Fruit fly (Drosophila melanogaster): Measurements from ENCODE around the gene CG32270.

CG32270 gene

DNA sequence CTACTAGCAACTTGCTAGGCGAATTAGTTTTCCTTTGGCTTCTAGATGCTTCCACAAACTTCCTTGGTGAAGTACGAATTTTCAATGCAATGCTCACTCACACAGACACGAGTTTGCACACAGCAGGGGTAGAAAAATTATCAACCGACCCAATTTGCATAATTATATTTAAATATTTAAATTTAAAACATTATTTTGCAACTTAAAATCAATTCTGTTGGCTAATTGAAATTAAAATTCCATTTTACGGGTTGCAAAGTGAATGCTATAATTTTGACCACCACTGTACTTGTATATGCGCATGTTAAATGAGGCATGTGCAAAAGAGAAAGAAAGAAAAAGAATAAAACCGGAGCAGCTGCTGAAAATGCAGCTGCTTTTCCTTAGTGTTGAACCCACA, 14.7 kb downstream of the CG32270 start (continued):
- TF ChIP-seq CG11560 (tag; IDR thresholded peaks at IDR 0.05) = peak; percentile 68; the same call in 2 of the 3 replicates
- TF ChIP-seq Gsc (GFP tag; IDR thresholded peaks at IDR 0.05) = peak; percentile 86
- peak; percentile 93 for TF ChIP-seq CG10959 (GFP tag; IDR thresholded peaks at IDR 0.05)
- peak; percentile 93 for TF ChIP-seq Dek (tag; optimal IDR thresholded peaks at IDR 0.05)
- peak; percentile 79; the same call in 2 of the 3 replicates for TF ChIP-seq C15 (GFP tag; IDR thresholded peaks at IDR 0.05)
- TF ChIP-seq CG3065 (GFP tag; optimal IDR thresholded peaks at IDR 0.05) = peak; percentile 63
- TF ChIP-seq CG10366 (GFP tag; IDR thresholded peaks at IDR 0.05) = peak; percentile 94
- peak; percentile 93 for TF ChIP-seq Sox100B (GFP tag; optimal IDR thresholded peaks at IDR 0.05)
- TF ChIP-seq gfzf (GFP tag; optimal IDR thresholded peaks at IDR 0.05) = no peak
- TF ChIP-seq Kr (GFP tag; optimal IDR thresholded peaks at IDR 0.05) = no peak
- TF ChIP-seq Opbp (GFP tag; IDR thresholded peaks at IDR 0.05; ENCODE audit: partially characterized antibody) = no peak
- peak; percentile 94 for TF ChIP-seq caup (GFP tag; optimal IDR thresholded peaks at IDR 0.05; ENCODE audit: severe bottlenecking)
- peak; percentile 77 for TF ChIP-seq Fer2 (tag; optimal IDR thresholded peaks at IDR 0.05)
- no peak for TF ChIP-seq zf30C (GFP tag; optimal IDR thresholded peaks at IDR 0.05)
- peak; percentile 95 for TF ChIP-seq gcm (GFP tag; optimal IDR thresholded peaks at IDR 0.05)
- peak; percentile 95 for TF ChIP-seq zfh1 (GFP tag; IDR thresholded peaks at IDR 0.05)
- peak; percentile 93 for TF ChIP-seq CG5953 (GFP tag; IDR thresholded peaks at IDR 0.05)
- no peak for TF ChIP-seq Lpt (GFP tag; optimal IDR thresholded peaks at IDR 0.05)
- peak; percentile 91 for TF ChIP-seq ttk (GFP tag; IDR thresholded peaks at IDR 0.05)
- TF ChIP-seq bab2 (GFP tag; optimal IDR thresholded peaks at IDR 0.05) = peak; percentile 79
- peak; percentile 3 for TF ChIP-seq CG12744 (GFP tag; optimal IDR thresholded peaks at IDR 0.05)
- no peak for TF ChIP-seq pros (GFP tag; optimal IDR thresholded peaks at IDR 0.05)
- TF ChIP-seq Dfd (GFP tag; optimal IDR thresholded peaks at IDR 0.05) = no peak
- TF ChIP-seq Xrp1 (GFP tag; IDR thresholded peaks at IDR 0.05) = peak; percentile 97
- peak; percentile 94 for TF ChIP-seq CG6813 (GFP tag; optimal IDR thresholded peaks at IDR 0.05)
- peak; percentile 75 for TF ChIP-seq TFAM (GFP tag; optimal IDR thresholded peaks at IDR 0.05)
- TF ChIP-seq Myb (GFP tag; optimal IDR thresholded peaks at IDR 0.05) = peak; percentile 32
- peak; percentile 50 for TF ChIP-seq CG1792 (GFP tag; optimal IDR thresholded peaks at IDR 0.05)
- no peak for TF ChIP-seq amos (GFP tag; IDR thresholded peaks at IDR 0.05; ENCODE audit: partially characterized antibody)
- peak; percentile 92 for TF ChIP-seq CG7271 (tag; optimal IDR thresholded peaks at IDR 0.05)
- TF ChIP-seq CG6689 (GFP tag; IDR thresholded peaks at IDR 0.05) = peak; percentile 94
- TF ChIP-seq Hmx (GFP tag; optimal IDR thresholded peaks at IDR 0.05) = no peak
- no peak for TF ChIP-seq her (GFP tag; optimal IDR thresholded peaks at IDR 0.05)
- peak; percentile 89 for TF ChIP-seq Hr3 (GFP tag; optimal IDR thresholded peaks at IDR 0.05)
- TF ChIP-seq CG16813 (GFP tag; IDR thresholded peaks at IDR 0.05; ENCODE audit: partially characterized antibody) = no peak
- peak; percentile 77 for TF ChIP-seq CG8281 (tag; optimal IDR thresholded peaks at IDR 0.05)
- peak; percentile 90 for TF ChIP-seq ap (GFP tag; IDR thresholded peaks at IDR 0.05)
- peak; percentile 96 for TF ChIP-seq CG2678 (tag; optimal IDR thresholded peaks at IDR 0.05)
- TF ChIP-seq CG13424 (tag; optimal IDR thresholded peaks at IDR 0.05) = peak; percentile 93
- TF ChIP-seq Awh (GFP tag; IDR thresholded peaks at IDR 0.05) = peak; percentile 96
- TF ChIP-seq bbx (GFP tag; IDR thresholded peaks at IDR 0.05; ENCODE audit: partially characterized antibody) = no peak
- peak; percentile 29 for TF ChIP-seq jumu (GFP tag; optimal IDR thresholded peaks at IDR 0.05)
- peak; percentile 54; the same call in 1 of the 2 replicates for TF ChIP-seq Poxn (GFP tag; IDR thresholded peaks at IDR 0.05)
- no peak for TF ChIP-seq sqz (GFP tag; optimal IDR thresholded peaks at IDR 0.05)
- peak; percentile 41 for TF ChIP-seq abd-A (tag; optimal IDR thresholded peaks at IDR 0.05)
- peak; percentile 92 for TF ChIP-seq CG11247 (GFP tag; IDR thresholded peaks at IDR 0.05)
- peak; percentile 86 for TF ChIP-seq CG4404 (GFP tag; IDR thresholded peaks at IDR 0.05)
- peak; percentile 55 for TF ChIP-seq Pdp1 (GFP tag; optimal IDR thresholded peaks at IDR 0.05)
- TF ChIP-seq CG30020 (tag; optimal IDR thresholded peaks at IDR 0.05) = peak; percentile 48
- peak; percentile 90; the same call in 2 of the 3 replicates for TF ChIP-seq CG3726 (GFP tag; IDR thresholded peaks at IDR 0.05)
- peak; percentile 83; the same call in 1 of the 2 replicates for TF ChIP-seq bowl (GFP tag; IDR thresholded peaks at IDR 0.05)
